Fruit fly (Drosophila melanogaster): ENCODE results near the gene CG5167.
A peak's percentile ranks its signal among the peaks of the same experiment; 100 is the strongest.

CG5167 gene

dm6 chr3R:12456370-12456940 is 50.1 kb downstream of the CG5167 start, which contains the start of gene trus (continued):
- TF ChIP-seq grn (GFP tag; optimal IDR thresholded peaks at IDR 0.05) = no peak
- TF ChIP-seq CG8478 (optimal IDR thresholded peaks at IDR 0.05) = no peak
- peak; percentile 89 for TF ChIP-seq Sry-δ (GFP tag; optimal IDR thresholded peaks at IDR 0.05)
- no peak for TF ChIP-seq cg (GFP tag; optimal IDR thresholded peaks at IDR 0.05)
- TF ChIP-seq MESR4 (GFP tag; optimal IDR thresholded peaks at IDR 0.05) = peak; percentile 79
- no peak for TF ChIP-seq yki (optimal IDR thresholded peaks at IDR 0.05)
- no peak for TF ChIP-seq CG31224 (GFP tag; IDR thresholded peaks at IDR 0.05)
- no peak for TF ChIP-seq CG32767 (GFP tag; IDR thresholded peaks at IDR 0.05)
- TF ChIP-seq Kr (GFP tag; optimal IDR thresholded peaks at IDR 0.05) = no peak
- no peak for TF ChIP-seq Rfx (GFP tag; IDR thresholded peaks at IDR 0.05)
- TF ChIP-seq CG1024 (GFP tag; IDR thresholded peaks at IDR 0.05) = no peak
- no peak for TF ChIP-seq CG4820 (GFP tag; optimal IDR thresholded peaks at IDR 0.05)
- peak; percentile 89 for TF ChIP-seq Bgb (GFP tag; IDR thresholded peaks at IDR 0.05; ENCODE audit: partially characterized antibody)
- no peak for TF ChIP-seq CG17359 (tag; optimal IDR thresholded peaks at IDR 0.05)
- TF ChIP-seq mld (GFP tag; IDR thresholded peaks at IDR 0.05; ENCODE audit: partially characterized antibody) = 0 out of 3 replicates have a peak, but pooled peaks have one; percentile 52
- TF ChIP-seq zfh1 (GFP tag; IDR thresholded peaks at IDR 0.05) = no peak
- no peak for TF ChIP-seq CG7372 (GFP tag; IDR thresholded peaks at IDR 0.05)
- no peak for TF ChIP-seq CG18262 (tag; optimal IDR thresholded peaks at IDR 0.05)
- TF ChIP-seq Opbp (GFP tag; IDR thresholded peaks at IDR 0.05; ENCODE audit: partially characterized antibody) = peak; percentile 89
- TF ChIP-seq maf-S (GFP tag; optimal IDR thresholded peaks at IDR 0.05) = no peak
- no peak for TF ChIP-seq vfl (GFP tag; optimal IDR thresholded peaks at IDR 0.05)
- peak; percentile 94 for TF ChIP-seq CG11560 (tag; IDR thresholded peaks at IDR 0.05)
- TF ChIP-seq pan (optimal IDR thresholded peaks at IDR 0.05) = no peak
- TF ChIP-seq pan (GFP tag; optimal IDR thresholded peaks at IDR 0.05 in 1 of 2, IDR thresholded peaks at IDR 0.05 in 1 of 2) = no peak
- TF ChIP-seq chn (GFP tag; optimal IDR thresholded peaks at IDR 0.05) = no peak
- TF ChIP-seq otp (GFP tag; IDR thresholded peaks at IDR 0.05) = no peak
- TF ChIP-seq E2f2 (GFP tag; IDR thresholded peaks at IDR 0.05) = peak; percentile 91
- no peak for TF ChIP-seq CG7745 (tag; optimal IDR thresholded peaks at IDR 0.05)
- peak; percentile 77 for TF ChIP-seq sna (GFP tag; IDR thresholded peaks at IDR 0.05; ENCODE audit: partially characterized antibody)
- no peak for TF ChIP-seq Gug (GFP tag; IDR thresholded peaks at IDR 0.05)
- TF ChIP-seq cato (GFP tag; optimal IDR thresholded peaks at IDR 0.05; ENCODE audit: borderline replicate concordance) = no peak
- TF ChIP-seq Side (GFP tag; optimal IDR thresholded peaks at IDR 0.05) = no peak
- TF ChIP-seq Pdp1 (GFP tag; optimal IDR thresholded peaks at IDR 0.05) = no peak
- TF ChIP-seq Hsf (GFP tag; optimal IDR thresholded peaks at IDR 0.05) = no peak
- TF ChIP-seq CG10321 (GFP tag; IDR thresholded peaks at IDR 0.05) = no peak
- no peak for TF ChIP-seq HmgD (GFP tag; optimal IDR thresholded peaks at IDR 0.05)
- TF ChIP-seq ro (GFP tag; IDR thresholded peaks at IDR 0.05) = no peak
- no peak for TF ChIP-seq Sox102F (GFP tag; optimal IDR thresholded peaks at IDR 0.05)
- no peak for TF ChIP-seq Lpt (GFP tag; optimal IDR thresholded peaks at IDR 0.05)
- TF ChIP-seq CG11398 (GFP tag; optimal IDR thresholded peaks at IDR 0.05) = no peak
- TF ChIP-seq NK7.1 (GFP tag; optimal IDR thresholded peaks at IDR 0.05) = no peak
- TF ChIP-seq kah (GFP tag; optimal IDR thresholded peaks at IDR 0.05) = no peak
- TF ChIP-seq CG2199 (GFP tag; IDR thresholded peaks at IDR 0.05) = no peak
- no peak for TF ChIP-seq br (optimal IDR thresholded peaks at IDR 0.05)
- no peak for TF ChIP-seq pros (GFP tag; optimal IDR thresholded peaks at IDR 0.05)
- TF ChIP-seq Fer1 (GFP tag; optimal IDR thresholded peaks at IDR 0.05) = peak; percentile 13
- no peak for TF ChIP-seq MTF-1 (GFP tag; optimal IDR thresholded peaks at IDR 0.05; ENCODE audit: borderline replicate concordance)
- TF ChIP-seq zen (tag; optimal IDR thresholded peaks at IDR 0.05) = peak; percentile 7
- TF ChIP-seq Nf-YC (tag; optimal IDR thresholded peaks at IDR 0.05) = no peak
- no peak for TF ChIP-seq CG10366 (GFP tag; IDR thresholded peaks at IDR 0.05)
- TF ChIP-seq salm (tag; optimal IDR thresholded peaks at IDR 0.05) = no peak
- TF ChIP-seq CG11695 (GFP tag; IDR thresholded peaks at IDR 0.05) = no peak
- no peak for TF ChIP-seq dmrt99B (tag; optimal IDR thresholded peaks at IDR 0.05)

Measured in whole organism, embryonic.